Worm (Caenorhabditis elegans) whole organism, L4 larva: Measurements from ENCODE around the gene acdh-13.

Source experiments
- D1046.2 ChIP-seq: fragments of 200-800 bp; sonication (Bioruptor generic); IDR thresholded peaks from 2 replicates; pipeline ENCODE4 v1.3.6; 2022; ENCODE audit warnings: missing genetic modification characterization, missing compliant biosample characterization
- F49E8.2 ChIP-seq: sonication (generic microtip); optimal IDR thresholded peaks from 2 replicates; lab custom pipeline; 2016; ENCODE audit warnings: missing compliant biosample characterization, mild to moderate bottlenecking, missing genetic modification characterization, borderline replicate concordance
- R02D3.7 ChIP-seq: fragments of 150-350 bp; sonication (generic microtip); optimal IDR thresholded peaks from 3 replicates; lab custom pipeline; 2014; ENCODE audit warnings: missing biosample characterization, missing genetic modification characterization
- T20F7.1 ChIP-seq: fragments of 200-800 bp; sonication (Bioruptor generic); optimal IDR thresholded peaks from 2 replicates; lab custom pipeline; 2018; ENCODE audit warnings: mild to moderate bottlenecking, missing genetic modification characterization, missing compliant biosample characterization
- Y105C5A.15 ChIP-seq: fragments of 200-800 bp; sonication (Bioruptor generic); IDR thresholded peaks from 2 replicates; pipeline ENCODE4 v1.3.6; 2022; ENCODE audit warnings: missing genetic modification characterization, missing compliant biosample characterization
- Y5F2A.4 ChIP-seq: fragments of 200-800 bp; sonication (Bioruptor generic); optimal IDR thresholded peaks from 2 replicates; lab custom pipeline; 2018; ENCODE audit warnings: mild to moderate bottlenecking, missing genetic modification characterization, missing compliant biosample characterization
- ZK337.2 ChIP-seq: fragments of 200-800 bp; sonication (Bioruptor generic); IDR thresholded peaks from 2 replicates; pipeline ENCODE4 v1.3.6; 2022; ENCODE audit warnings: missing genetic modification reagents, missing genetic modification characterization, missing compliant biosample characterization
- ZK546.5 ChIP-seq, 2 experiments: sonication (generic microtip); optimal IDR thresholded peaks; 2 replicates each; lab custom pipeline; 2017; ENCODE audit warnings: missing biosample characterization in 2 of 2, missing genetic modification characterization in 2 of 2
- ceh-32 ChIP-seq: sonication (generic microtip); optimal IDR thresholded peaks from 2 replicates; lab custom pipeline; 2016; ENCODE audit warnings: mild to moderate bottlenecking, missing genetic modification characterization, missing compliant biosample characterization; ENCODE audit not compliant: poor library complexity
- ces-1 ChIP-seq: fragments of 150-350 bp; sonication (generic microtip); optimal IDR thresholded peaks from 4 replicates; lab custom pipeline; 2014; ENCODE audit warnings: missing biosample characterization, missing genetic modification reagents, missing genetic modification characterization
- dmd-8 ChIP-seq: fragments of 200-800 bp; sonication (Bioruptor generic); IDR thresholded peaks from 2 replicates; pipeline ENCODE4 v1.3.6; 2022; ENCODE audit warnings: missing genetic modification characterization, missing compliant biosample characterization
- dmd-9 ChIP-seq: fragments of 200-800 bp; sonication (Bioruptor generic); IDR thresholded peaks from 2 replicates; pipeline ENCODE4 v1.3.6; 2022; ENCODE audit warnings: missing genetic modification reagents, missing genetic modification characterization, missing compliant biosample characterization
- dpl-1 ChIP-seq: fragments of 150-350 bp; optimal IDR thresholded peaks from 2 replicates; lab custom pipeline; 2014; ENCODE audit warnings: missing biosample characterization, missing genetic modification reagents, missing genetic modification characterization
- dve-1 ChIP-seq: sonication (generic microtip); optimal IDR thresholded peaks from 2 replicates; lab custom pipeline; 2017; ENCODE audit warnings: antibody characterized with exemption, mild to moderate bottlenecking, missing genetic modification characterization, missing compliant biosample characterization; ENCODE audit not compliant: insufficient read depth
- fos-1 ChIP-seq: fragments of 150-350 bp; optimal IDR thresholded peaks from 2 replicates; lab custom pipeline; 2014; ENCODE audit warnings: missing biosample characterization, missing genetic modification characterization
- gei-8 ChIP-seq: fragments of 200-800 bp; sonication (Bioruptor generic); optimal IDR thresholded peaks from 2 replicates; lab custom pipeline; 2018; ENCODE audit warnings: mild to moderate bottlenecking, missing genetic modification characterization, missing compliant biosample characterization
- hif-1 ChIP-seq, 2 experiments: sonication (generic microtip); optimal IDR thresholded peaks; 2 replicates each; lab custom pipeline; 2016 to 2017; ENCODE audit warnings: missing compliant biosample characterization in 2 of 2, missing genetic modification characterization in 2 of 2, missing genetic modification reagents in 2 of 2, missing genotype in 2 of 2, mild to moderate bottlenecking in 1 of 2
- hmg-1.1 ChIP-seq: fragments of 200-800 bp; sonication (Bioruptor generic); IDR thresholded peaks from 2 replicates; pipeline ENCODE4 v1.3.6; 2022; ENCODE audit warnings: missing genetic modification reagents, missing genetic modification characterization, missing compliant biosample characterization
- lim-7 ChIP-seq: fragments of 200-800 bp; sonication (Bioruptor generic); IDR thresholded peaks from 2 replicates; pipeline ENCODE4 v1.3.6; 2022; ENCODE audit warnings: missing genetic modification characterization, missing compliant biosample characterization
- lin-13 ChIP-seq: fragments of 150-350 bp; optimal IDR thresholded peaks from 2 replicates; lab custom pipeline; 2014; ENCODE audit warnings: missing biosample characterization, missing genetic modification reagents, missing genetic modification characterization
- lin-15B ChIP-seq: fragments of 150-350 bp; sonication (generic microtip); optimal IDR thresholded peaks from 3 replicates; lab custom pipeline; 2014; ENCODE audit warnings: missing biosample characterization, missing genetic modification characterization
- lin-38 ChIP-seq: fragments of 200-800 bp; sonication (Bioruptor generic); IDR thresholded peaks from 2 replicates; pipeline ENCODE4 v1.3.6; 2022; ENCODE audit warnings: missing genetic modification reagents, missing genetic modification characterization, missing compliant biosample characterization
- lin-39 ChIP-seq: fragments of 150-350 bp; optimal IDR thresholded peaks from 2 replicates; lab custom pipeline; 2014; ENCODE audit warnings: missing biosample characterization, missing genetic modification reagents, missing genetic modification characterization
- madf-9 ChIP-seq: fragments of 200-800 bp; sonication (Bioruptor generic); conservative IDR thresholded peaks from 2 replicates; pipeline ENCODE4 v1.3.6; 2022; ENCODE audit warnings: missing genetic modification reagents, missing genetic modification characterization, missing compliant biosample characterization
- mdl-1 ChIP-seq, 2 experiments: fragments of 150-350 bp in 1 of 2; sonication (generic microtip) in 1 of 2; optimal IDR thresholded peaks; 2 replicates each; lab custom pipeline; 2014 to 2017; ENCODE audit warnings: missing biosample characterization in 2 of 2, missing genetic modification characterization in 2 of 2
- mep-1 ChIP-seq: fragments of 150-350 bp; sonication (generic microtip); optimal IDR thresholded peaks from 3 replicates; lab custom pipeline; 2014; ENCODE audit warnings: missing biosample characterization, missing genetic modification characterization
- mxl-3 ChIP-seq: fragments of 200-800 bp; sonication (Bioruptor generic); optimal IDR thresholded peaks from 2 replicates; lab custom pipeline; 2018; ENCODE audit warnings: mild to moderate bottlenecking, missing genetic modification characterization, missing compliant biosample characterization
- nhr-102 ChIP-seq: sonication (generic microtip); optimal IDR thresholded peaks from 2 replicates; lab custom pipeline; 2016; ENCODE audit warnings: mild to moderate bottlenecking, missing genetic modification characterization, moderate library complexity, missing compliant biosample characterization
- nhr-237 ChIP-seq: sonication (generic microtip); optimal IDR thresholded peaks from 2 replicates; lab custom pipeline; 2017; ENCODE audit warnings: missing biosample characterization, missing genetic modification characterization
- nhr-28 ChIP-seq: fragments of 150-350 bp; optimal IDR thresholded peaks from 2 replicates; lab custom pipeline; 2014; ENCODE audit warnings: missing biosample characterization, missing genetic modification characterization
- nhr-77 ChIP-seq: fragments of 150-350 bp; optimal IDR thresholded peaks from 2 replicates; lab custom pipeline; 2014; ENCODE audit warnings: missing biosample characterization, missing genetic modification characterization
- php-3 ChIP-seq: fragments of 200-800 bp; sonication (Bioruptor generic); IDR thresholded peaks from 2 replicates; pipeline ENCODE4 v1.3.6; 2022; ENCODE audit warnings: missing genetic modification reagents, missing genetic modification characterization, missing compliant biosample characterization
- rbr-2 ChIP-seq: sonication (generic microtip); optimal IDR thresholded peaks from 2 replicates; lab custom pipeline; 2016; ENCODE audit warnings: missing genotype, missing genetic modification characterization, missing compliant biosample characterization
- saeg-2 ChIP-seq: fragments of 200-800 bp; sonication (Bioruptor generic); IDR thresholded peaks from 2 replicates; pipeline ENCODE4 v1.3.6; 2022; ENCODE audit warnings: missing genetic modification reagents, missing genetic modification characterization, missing compliant biosample characterization
- set-16 ChIP-seq: fragments of 200-800 bp; sonication (Bioruptor generic); IDR thresholded peaks from 2 replicates; pipeline ENCODE4 v1.3.6; 2022; ENCODE audit warnings: missing genetic modification reagents, missing genetic modification characterization, missing compliant biosample characterization
- skn-1 ChIP-seq: fragments of 150-350 bp; optimal IDR thresholded peaks from 2 replicates; lab custom pipeline; 2014; ENCODE audit warnings: missing biosample characterization, missing genetic modification characterization
- snpc-1.2 ChIP-seq: fragments of 200-800 bp; sonication (Bioruptor generic); IDR thresholded peaks from 2 replicates; pipeline ENCODE4 v1.3.6; 2022; ENCODE audit warnings: missing genetic modification reagents, missing genetic modification characterization, missing compliant biosample characterization
- tag-97 ChIP-seq: fragments of 200-800 bp; sonication (Bioruptor generic); IDR thresholded peaks from 2 replicates; pipeline ENCODE4 v1.3.6; 2022; ENCODE audit warnings: missing genetic modification characterization, missing compliant biosample characterization
- unc-62 ChIP-seq, 3 experiments: fragments of 150-350 bp in 1 of 3; sonication (generic microtip); optimal IDR thresholded peaks in 2 of 3; peaks in 1 of 3; 1 replicate in 1 of 3; 2 replicates in 2 of 3; lab custom pipeline; 2014 to 2017; ENCODE audit warnings: missing biosample characterization in 3 of 3, missing genetic modification characterization in 3 of 3, missing genetic modification reagents in 3 of 3, missing genotype in 1 of 3
- zag-1 ChIP-seq: fragments of 150-350 bp; optimal IDR thresholded peaks from 2 replicates; lab custom pipeline; 2014; ENCODE audit warnings: missing biosample characterization, missing genetic modification characterization

acdh-13 gene

ce11 chrIV:8501382-8501781 is 2.8 kb upstream of the acdh-13 start, which contains the start of gene C28C12.1:
TSS of gene C28C12.1 (plus strand) at chrIV:8501682.
- TF ChIP-seq nhr-102 (tag; lab: Kevin White, UChicago) (no peak), R02D3.7 (tag; lab: Kevin White, UChicago) (no peak), mdl-1 (tag; optimal IDR thresholded peaks at IDR 0.05; lab: Kevin White, UChicago) (no peak), lin-13 (no peak), zag-1 (tag; lab: Kevin White, UChicago) (no peak), unc-62 (GFP tag; optimal IDR thresholded peaks at IDR 0.05 in 1 of 2; lab: Kevin White, UChicago) (no peak), unc-62 (tag; optimal IDR thresholded peaks at IDR 0.05; lab: Kevin White, UChicago) (no peak), mxl-3 (no peak), skn-1 (tag; lab: Kevin White, UChicago) (no peak), Y5F2A.4 (no peak), ces-1 (no peak), dpl-1 (no peak), dmd-9 (GFP tag; lab: Robert Waterston, UW) (no peak), gei-8 (GFP tag; lab: Kevin White, UChicago) (no peak)

ce11 chrIV:8500576-8500975 is 2.0 kb upstream of the acdh-13 start:
- peak; percentile 88 for TF ChIP-seq set-16 (GFP tag; lab: Robert Waterston, UW)

ce11 chrIV:8499956-8500355 is 1.3 kb upstream of the acdh-13 start:
- TF ChIP-seq lin-38 (GFP tag; lab: Robert Waterston, UW): no peak
- no peak for TF ChIP-seq lin-15B (tag; lab: Kevin White, UChicago)
- peak; percentile 64; the same call in 1 of the 2 replicates for TF ChIP-seq snpc-1.2 (GFP tag; lab: Robert Waterston, UW)

- TF ChIP-seq nhr-77 (no peak), nhr-237 (no peak), lim-7 (GFP tag; lab: Robert Waterston, UW) (no peak), set-16 (GFP tag; lab: Robert Waterston, UW) (no peak), rbr-2 (no peak), ceh-32 (no peak), madf-9 (GFP tag; lab: Robert Waterston, UW) (no peak), hif-1 (tag; optimal IDR thresholded peaks at IDR 0.05; lab: Kevin White, UChicago) (no peak), mep-1 (no peak), dmd-8 (GFP tag; lab: Robert Waterston, UW) (no peak), php-3 (GFP tag; lab: Robert Waterston, UW) (no peak), D1046.2 (GFP tag; lab: Robert Waterston, UW) (no peak)
These were observed 2.4 kb downstream of the acdh-13 start, which contains the start of gene C28C12.12 for ce11 chrIV:8496263-8496662. TSS of gene C28C12.12 (minus strand) at chrIV:8496363.

- TF ChIP-seq mep-1: no peak
- TF ChIP-seq nhr-28 (tag; lab: Kevin White, UChicago): no peak
- TF ChIP-seq Y105C5A.15 (GFP tag; lab: Robert Waterston, UW): no peak
- TF ChIP-seq lin-39 (tag; lab: Kevin White, UChicago): no peak
- no peak for TF ChIP-seq skn-1 (tag; lab: Kevin White, UChicago)
- no peak for TF ChIP-seq ZK337.2 (GFP tag; lab: Robert Waterston, UW)
- TF ChIP-seq T20F7.1 (GFP tag; lab: Kevin White, UChicago): no peak
- TF ChIP-seq ZK546.5 (tag; optimal IDR thresholded peaks at IDR 0.05; lab: Kevin White, UChicago): no peak
- TF ChIP-seq mxl-3: no peak
- TF ChIP-seq saeg-2: no peak
- TF ChIP-seq tag-97 (GFP tag; lab: Robert Waterston, UW): no peak
- TF ChIP-seq R02D3.7 (tag; lab: Kevin White, UChicago): no peak
- TF ChIP-seq fos-1 (tag; lab: Kevin White, UChicago): no peak
- TF ChIP-seq F49E8.2 (tag; lab: Kevin White, UChicago): no peak
- TF ChIP-seq dve-1 (tag; lab: Kevin White, UChicago): no peak
- TF ChIP-seq hmg-1.1 (GFP tag; lab: Robert Waterston, UW): no peak
These were observed 6.4 kb downstream of the acdh-13 start, which contains the start of gene sru-7 for ce11 chrIV:8492242-8492641. TSS of gene sru-7 (plus strand) at chrIV:8492542.
